Worm (Caenorhabditis elegans) whole organism, L4 larva: ENCODE results near the gene cks-1.

Experiments
- aha-1 ChIP-seq: fragments of 150-350 bp; peaks from one replicate; lab custom pipeline; 2014; ENCODE audit warnings: missing biosample characterization, missing genetic modification characterization
- fkh-10 ChIP-seq: fragments of 150-350 bp; optimal IDR thresholded peaks from 2 replicates; lab custom pipeline; 2014; ENCODE audit warnings: missing biosample characterization, missing genetic modification reagents, missing genetic modification characterization
- lin-13 ChIP-seq: fragments of 150-350 bp; optimal IDR thresholded peaks from 2 replicates; lab custom pipeline; 2014; ENCODE audit warnings: missing biosample characterization, missing genetic modification reagents, missing genetic modification characterization
- nhr-11 ChIP-seq: fragments of 150-350 bp; optimal IDR thresholded peaks from 2 replicates; lab custom pipeline; 2014; ENCODE audit warnings: missing biosample characterization, missing genetic modification characterization
- nhr-25 ChIP-seq: sonication (generic microtip); optimal IDR thresholded peaks from 2 replicates; lab custom pipeline; 2017; ENCODE audit warnings: missing genetic modification characterization, mild to moderate bottlenecking, missing compliant biosample characterization, antibody characterized with exemption, moderate library complexity, borderline replicate concordance; ENCODE audit not compliant: insufficient read depth
- sdz-12 ChIP-seq: fragments of 200-800 bp; sonication (Bioruptor generic); optimal IDR thresholded peaks from 2 replicates; lab custom pipeline; 2018; ENCODE audit warnings: mild to moderate bottlenecking, missing genetic modification characterization, missing compliant biosample characterization
- snpc-4 ChIP-seq: fragments of 150-350 bp; optimal IDR thresholded peaks from 2 replicates; lab custom pipeline; 2014; ENCODE audit warnings: missing biosample characterization, missing genetic modification characterization
- unc-130 ChIP-seq: sonication (generic microtip); optimal IDR thresholded peaks from 2 replicates; lab custom pipeline; 2016; ENCODE audit warnings: missing genetic modification reagents, missing genetic modification characterization, missing compliant biosample characterization

- no peak for TF ChIP-seq sdz-12
- TF ChIP-seq snpc-4, result no peak
- TF ChIP-seq fkh-10, result no peak
- TF ChIP-seq lin-13 (GFP tag; lab: Kevin White, UChicago), result no peak
- TF ChIP-seq unc-130 (GFP tag; lab: Kevin White, UChicago), result no peak
- TF ChIP-seq nhr-11, result no peak
- no peak for TF ChIP-seq nhr-25 (tag; lab: Kevin White, UChicago)
- no peak for TF ChIP-seq aha-1 (tag; lab: Kevin White, UChicago)
These were observed 36.8 kb upstream of the cks-1 start, which contains the start of gene spp-10 for ce11 chrIV:8476880-8477279.
